Worm (Caenorhabditis elegans): ENCODE data around the gene F02D8.1.

Gene F02D8.1

DNA sequence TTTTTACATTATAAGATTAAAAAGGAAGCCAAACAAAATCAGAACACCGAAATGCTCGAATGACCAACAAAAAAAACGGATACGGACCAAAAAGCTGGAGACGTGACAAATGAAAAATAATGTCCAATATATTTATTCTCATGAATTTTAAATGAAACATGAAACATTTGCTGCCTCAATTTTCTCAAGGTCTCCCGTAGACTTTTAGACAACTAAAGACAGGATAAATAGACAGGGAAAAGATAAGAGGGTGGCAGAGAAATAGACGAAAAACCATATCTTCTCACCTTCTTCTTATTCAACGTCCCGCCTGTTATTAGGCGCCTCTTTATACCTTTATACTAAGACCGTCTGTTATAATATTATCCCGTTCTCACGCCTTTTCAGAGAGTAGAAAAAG is 37.3 kb upstream of the F02D8.1 start:
- TF ChIP-seq unc-39 (tag; optimal IDR thresholded peaks at IDR 0.05) (no peak), nhr-25 (tag; optimal IDR thresholded peaks at IDR 0.05) (peak; percentile 69)

DNA sequence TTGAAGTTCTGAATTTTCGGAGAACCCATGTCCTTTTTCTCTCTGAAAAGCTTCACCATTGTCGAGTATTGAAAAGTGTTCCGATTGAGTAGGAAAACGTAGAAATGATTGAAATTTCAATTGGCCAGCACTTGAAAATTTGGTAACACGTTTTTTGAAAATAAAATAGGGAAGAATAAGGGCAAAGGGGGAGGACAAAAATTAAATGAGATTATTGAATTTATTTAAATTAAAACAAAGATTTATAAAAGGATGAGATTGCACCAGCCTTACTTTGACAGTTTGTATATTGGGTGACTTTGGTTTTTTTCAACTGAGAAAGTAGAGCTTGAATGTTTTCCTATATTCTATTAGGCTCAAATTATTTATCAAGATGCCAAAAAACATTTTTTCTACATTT is 35.7 kb upstream of the F02D8.1 start, which contains the start of gene obr-2:
Gene obr-2 (minus strand): TSS at position 101 of the 400 bp plus-strand sequence.
- TF ChIP-seq ZK546.5 (tag; optimal IDR thresholded peaks at IDR 0.05) (no peak), daf-12 (tag; optimal IDR thresholded peaks at IDR 0.05) (no peak), mdl-1 (tag; optimal IDR thresholded peaks at IDR 0.05) (no peak), sea-2 (GFP tag; optimal IDR thresholded peaks at IDR 0.05) (no peak), nhr-11 (tag; optimal IDR thresholded peaks at IDR 0.05) (no peak), lin-39 (tag; optimal IDR thresholded peaks at IDR 0.05) (no peak), ceh-16 (tag; optimal IDR thresholded peaks at IDR 0.05) (no peak)

DNA sequence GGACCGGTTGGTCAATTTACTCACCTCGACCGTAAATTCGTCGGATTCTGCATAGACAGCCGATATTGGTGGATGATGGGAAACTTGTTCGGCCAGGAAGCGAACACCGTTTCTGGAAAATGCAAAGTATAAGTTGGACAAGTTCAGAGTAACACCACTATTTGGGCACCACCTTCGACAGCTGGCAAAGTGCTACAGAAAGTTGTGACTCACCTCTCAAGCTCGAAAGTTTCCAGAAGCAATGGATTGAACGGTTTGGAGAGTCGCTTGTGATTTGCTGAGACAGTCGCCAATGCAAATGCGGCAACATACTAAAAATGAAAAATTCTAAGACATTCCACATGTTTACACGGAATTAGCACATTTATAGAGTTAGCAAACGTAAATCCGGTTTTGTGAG is 34.8 kb upstream of the F02D8.1 start:
- TF ChIP-seq fkh-10 (GFP tag; optimal IDR thresholded peaks at IDR 0.05) = no peak
- no peak for TF ChIP-seq elt-2 (tag; optimal IDR thresholded peaks at IDR 0.05)
- no peak for TF ChIP-seq nhr-237 (tag; optimal IDR thresholded peaks at IDR 0.05)
- no peak for TF ChIP-seq nhr-77 (tag; optimal IDR thresholded peaks at IDR 0.05)
- TF ChIP-seq fkh-2 (tag; optimal IDR thresholded peaks at IDR 0.05) = no peak
- TF ChIP-seq sea-2 (GFP tag; optimal IDR thresholded peaks at IDR 0.05) = no peak
- TF ChIP-seq lin-15B (tag; optimal IDR thresholded peaks at IDR 0.05) = no peak
- no peak for TF ChIP-seq nhr-12 (tag; optimal IDR thresholded peaks at IDR 0.05)
- no peak for TF ChIP-seq nhr-67 (tag; optimal IDR thresholded peaks at IDR 0.05)
- TF ChIP-seq ztf-4 (tag; optimal IDR thresholded peaks at IDR 0.05) = no peak
- no peak for TF ChIP-seq snpc-4 (tag; optimal IDR thresholded peaks at IDR 0.05)
- no peak for TF ChIP-seq nfya-1 (tag; optimal IDR thresholded peaks at IDR 0.05; ENCODE audit: insufficient read depth)
- TF ChIP-seq mdl-1 (tag; optimal IDR thresholded peaks at IDR 0.05) = no peak
- TF ChIP-seq aly-2 (tag; optimal IDR thresholded peaks at IDR 0.05) = no peak
- TF ChIP-seq nhr-43 (tag; optimal IDR thresholded peaks at IDR 0.05; ENCODE audit: poor library complexity, severe bottlenecking) = no peak
- TF ChIP-seq unc-39 (tag; optimal IDR thresholded peaks at IDR 0.05) = no peak
- TF ChIP-seq pqm-1 (tag; optimal IDR thresholded peaks at IDR 0.05) = no peak
- no peak for TF ChIP-seq tbx-2 (tag; optimal IDR thresholded peaks at IDR 0.05)
- no peak for TF ChIP-seq pha-4 (tag; optimal IDR thresholded peaks at IDR 0.05)

DNA sequence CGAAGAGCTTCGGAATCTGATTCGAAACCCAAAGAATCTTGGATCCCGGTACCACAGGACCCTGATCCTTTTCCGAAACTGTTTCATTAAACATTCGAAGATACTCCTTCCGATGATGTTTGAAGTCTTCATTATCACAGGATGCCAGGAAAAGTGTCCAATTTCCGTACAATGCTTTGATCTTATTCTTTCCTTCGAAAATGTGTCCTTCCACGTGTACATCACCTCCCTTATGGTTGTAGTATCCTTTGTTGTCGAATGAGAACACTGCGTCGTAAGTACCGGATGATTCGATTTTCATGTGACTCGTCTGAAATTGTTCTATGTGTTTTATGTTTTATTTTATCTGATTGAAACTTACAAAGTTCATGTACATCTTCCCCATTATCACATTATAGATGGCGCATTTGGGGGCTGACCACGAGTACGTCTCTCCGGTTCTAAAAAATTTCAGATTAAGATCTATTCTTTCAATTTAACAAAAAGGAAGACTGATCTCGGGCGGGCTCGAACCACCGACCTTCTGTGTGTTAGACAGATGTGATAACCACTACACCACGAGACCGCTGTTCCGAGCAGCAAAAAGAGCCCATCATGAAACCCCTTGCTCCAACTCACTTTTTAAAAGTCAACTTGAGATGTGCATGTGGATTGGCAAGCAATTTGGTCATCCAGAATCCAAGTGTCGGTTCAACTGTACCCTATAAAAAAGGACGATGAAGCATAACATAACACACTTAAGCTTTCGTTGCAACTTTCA is 34.2 kb upstream of the F02D8.1 start:
- TF ChIP-seq nfya-1 (tag; optimal IDR thresholded peaks at IDR 0.05; ENCODE audit: insufficient read depth) (peak; percentile 10), eor-1 (tag; optimal IDR thresholded peaks at IDR 0.05) (no peak), elt-2 (tag; optimal IDR thresholded peaks at IDR 0.05) (peak; percentile 30), ama-1 (optimal IDR thresholded peaks at IDR 0.05) (peak; percentile 22), elt-1 (tag; optimal IDR thresholded peaks at IDR 0.05) (peak; percentile 49)

DNA sequence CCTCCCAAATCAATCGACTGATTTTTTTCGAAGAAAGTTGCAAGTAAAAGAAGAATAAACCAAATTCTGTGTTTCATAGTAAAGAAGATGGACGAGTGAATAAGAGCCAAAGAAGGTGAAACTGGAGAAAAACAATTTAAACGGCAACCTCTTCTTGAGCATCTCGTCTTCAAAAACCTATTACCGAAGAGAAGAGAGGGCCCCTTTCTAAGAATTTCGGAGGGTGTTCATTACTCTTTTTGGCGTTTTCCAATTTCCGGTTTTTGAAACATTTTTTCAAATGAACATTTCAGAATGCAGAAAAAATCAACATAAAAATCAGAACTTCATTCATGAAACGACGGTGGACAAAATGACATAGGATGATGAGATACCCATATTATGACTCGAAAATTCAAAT is 33.1 kb upstream of the F02D8.1 start, which contains the start of gene nmr-2:
Gene nmr-2 (minus strand): TSS at position 101 of the 400 bp plus-strand sequence.
- no peak for TF ChIP-seq nhr-76 (tag; optimal IDR thresholded peaks at IDR 0.05)
- TF ChIP-seq eor-1 (tag; optimal IDR thresholded peaks at IDR 0.05) = no peak
- TF ChIP-seq nhr-28 (tag; optimal IDR thresholded peaks at IDR 0.05) = no peak
- TF ChIP-seq elt-1 (tag; optimal IDR thresholded peaks at IDR 0.05) = no peak
- TF ChIP-seq lsy-12 (tag; optimal IDR thresholded peaks at IDR 0.05) = no peak
- no peak for TF ChIP-seq lin-15B (tag; optimal IDR thresholded peaks at IDR 0.05)
- TF ChIP-seq fkh-2 (tag; optimal IDR thresholded peaks at IDR 0.05) = no peak

DNA sequence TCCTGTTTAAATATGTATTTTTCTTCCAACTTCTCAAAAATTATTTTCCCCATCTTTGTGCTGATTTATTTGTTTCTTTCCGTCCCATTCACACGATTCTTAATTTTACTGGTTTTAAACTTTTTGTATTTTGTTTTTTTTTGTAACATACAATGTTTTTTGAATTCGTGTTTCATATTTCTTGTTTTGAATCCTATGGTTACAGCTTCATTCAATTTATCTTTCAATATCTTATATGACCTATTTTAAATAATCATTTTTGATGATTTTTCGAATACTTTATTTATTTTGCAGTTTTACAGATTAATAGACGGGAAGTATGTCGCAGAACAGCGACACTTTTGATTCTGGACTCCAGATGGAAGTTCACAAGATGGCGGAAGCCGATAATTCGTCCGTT is 26.3 kb upstream of the F02D8.1 start, which contains the start of gene hrde-2:
Gene hrde-2 (plus strand): TSS at position 301 of the 400 bp plus-strand sequence.
- TF ChIP-seq ceh-82 (tag; optimal IDR thresholded peaks at IDR 0.05) (no peak), nhr-25 (tag; optimal IDR thresholded peaks at IDR 0.05) (no peak), mml-1 (tag; optimal IDR thresholded peaks at IDR 0.05) (no peak), unc-39 (tag; optimal IDR thresholded peaks at IDR 0.05) (no peak), fos-1 (tag; optimal IDR thresholded peaks at IDR 0.05) (no peak), nhr-67 (tag; optimal IDR thresholded peaks at IDR 0.05) (no peak), fkh-2 (tag; optimal IDR thresholded peaks at IDR 0.05) (no peak), jun-1 (tag; optimal IDR thresholded peaks at IDR 0.05) (no peak), skn-1 (tag; optimal IDR thresholded peaks at IDR 0.05) (no peak), tbx-2 (tag; optimal IDR thresholded peaks at IDR 0.05) (no peak), R02D3.7 (tag; optimal IDR thresholded peaks at IDR 0.05) (no peak), ztf-11 (tag; optimal IDR thresholded peaks at IDR 0.05) (no peak)
